Worm (Caenorhabditis elegans) whole organism, L1 larva: ENCODE data around the gene Y57G11B.3.

Source experiments
- C34B4.2 ChIP-seq: sonication (generic microtip); optimal IDR thresholded peaks from 2 replicates; lab custom pipeline; 2017; ENCODE audit warnings: mild to moderate bottlenecking, missing genetic modification characterization, missing compliant biosample characterization
- F16B12.6 ChIP-seq: fragments of 150-350 bp; optimal IDR thresholded peaks from 2 replicates; lab custom pipeline; 2014; ENCODE audit warnings: missing biosample characterization, missing genetic modification characterization
- aha-1 ChIP-seq: fragments of 150-350 bp; optimal IDR thresholded peaks from 2 replicates; lab custom pipeline; 2014; ENCODE audit warnings: missing biosample characterization, missing genetic modification characterization
- aly-2 ChIP-seq: fragments of 150-350 bp; optimal IDR thresholded peaks from 2 replicates; lab custom pipeline; 2014; ENCODE audit warnings: missing biosample characterization, missing genetic modification characterization
- blmp-1 ChIP-seq: fragments of 150-350 bp; optimal IDR thresholded peaks from 2 replicates; lab custom pipeline; 2014; ENCODE audit warnings: missing biosample characterization, missing genetic modification characterization
- ceh-88 ChIP-seq: fragments of 200-800 bp; sonication (Bioruptor generic); IDR thresholded peaks from 2 replicates; pipeline ENCODE4 v1.3.6; 2022; ENCODE audit warnings: missing genetic modification characterization, missing compliant biosample characterization
- ces-1 ChIP-seq: fragments of 150-350 bp; optimal IDR thresholded peaks from 2 replicates; lab custom pipeline; 2014; ENCODE audit warnings: missing biosample characterization, missing genetic modification reagents, missing genetic modification characterization
- dpl-1 ChIP-seq, 3 experiments: fragments of 150-350 bp in 2 of 3; sonication (generic microtip) in 1 of 3; optimal IDR thresholded peaks; 2 replicates each; lab custom pipeline; 2014 to 2017; ENCODE audit warnings: missing biosample characterization in 3 of 3, missing genetic modification characterization in 3 of 3, missing genetic modification reagents in 3 of 3
- efl-1 ChIP-seq, 4 experiments: fragments of 150-350 bp; optimal IDR thresholded peaks in 3 of 4; peaks in 1 of 4; 1 replicate in 1 of 4; 2 replicates in 3 of 4; lab custom pipeline; 2014; ENCODE audit warnings: missing biosample characterization in 2 of 4, missing genetic modification characterization in 2 of 4, missing genetic modification reagents in 2 of 4
- egl-13 ChIP-seq: sonication (generic microtip); optimal IDR thresholded peaks from 2 replicates; lab custom pipeline; 2016; ENCODE audit warnings: missing genotype, missing genetic modification reagents, missing genetic modification characterization, missing compliant biosample characterization
- elt-2 ChIP-seq: sonication (generic microtip); optimal IDR thresholded peaks from 2 replicates; lab custom pipeline; 2016; ENCODE audit warnings: missing genetic modification characterization, mild to moderate bottlenecking, inconsistent platforms, missing compliant biosample characterization, missing genetic modification reagents
- elt-3 ChIP-seq, 6 experiments: fragments of 150-350 bp in 1 of 6; sonication (generic microtip); optimal IDR thresholded peaks; 2 replicates each; lab custom pipeline; 2017 to 2018; ENCODE audit warnings: missing biosample characterization in 6 of 6, missing genetic modification characterization in 6 of 6, inconsistent platforms in 1 of 6
- fkh-10 ChIP-seq: sonication (generic microtip); optimal IDR thresholded peaks from 2 replicates; lab custom pipeline; 2017; ENCODE audit warnings: missing biosample characterization, missing genetic modification reagents, missing genetic modification characterization
- fkh-8 ChIP-seq: sonication (generic microtip); optimal IDR thresholded peaks from 2 replicates; lab custom pipeline; 2016; ENCODE audit warnings: mild to moderate bottlenecking, missing genetic modification characterization, missing compliant biosample characterization
- hpl-2 ChIP-seq: fragments of 150-350 bp; optimal IDR thresholded peaks from 2 replicates; lab custom pipeline; 2014; ENCODE audit warnings: missing biosample characterization, missing genetic modification reagents, missing genetic modification characterization
- isw-1 ChIP-seq: fragments of 200-800 bp; sonication (Bioruptor generic); IDR thresholded peaks from 2 replicates; pipeline ENCODE4 v1.3.6; 2022; ENCODE audit warnings: missing genetic modification characterization, missing compliant biosample characterization
- jun-1 ChIP-seq: fragments of 150-350 bp; optimal IDR thresholded peaks from 2 replicates; lab custom pipeline; 2014; ENCODE audit warnings: missing biosample characterization, missing genetic modification reagents, missing genetic modification characterization
- lin-13 ChIP-seq: fragments of 150-350 bp; optimal IDR thresholded peaks from 2 replicates; lab custom pipeline; 2014; ENCODE audit warnings: missing biosample characterization, missing genetic modification reagents, missing genetic modification characterization
- lin-14 ChIP-seq: fragments of 200-800 bp; sonication (Bioruptor generic); optimal IDR thresholded peaks from 2 replicates; lab custom pipeline; 2018; ENCODE audit warnings: mild to moderate bottlenecking, missing genetic modification characterization, moderate library complexity, missing compliant biosample characterization
- lin-15B ChIP-seq: fragments of 150-350 bp; sonication (generic microtip); optimal IDR thresholded peaks from 3 replicates; lab custom pipeline; 2014; ENCODE audit warnings: missing biosample characterization, missing genetic modification characterization
- lin-35 ChIP-seq, 2 experiments: fragments of 150-350 bp; optimal IDR thresholded peaks; 2 replicates each; lab custom pipeline; 2014; ENCODE audit warnings: missing biosample characterization in 2 of 2, missing genetic modification characterization in 2 of 2, missing genetic modification reagents in 2 of 2
- mab-9 ChIP-seq: fragments of 200-800 bp; sonication (Bioruptor generic); IDR thresholded peaks from 2 replicates; pipeline ENCODE4 v1.3.6; 2022; ENCODE audit warnings: missing genetic modification reagents, missing genetic modification characterization, missing compliant biosample characterization
- mdl-1 ChIP-seq, 2 experiments: fragments of 150-350 bp; optimal IDR thresholded peaks; 2 replicates each; lab custom pipeline; 2014 to 2017; ENCODE audit warnings: missing biosample characterization in 2 of 2, missing genetic modification characterization in 2 of 2, inconsistent platforms in 1 of 2
- mef-2 ChIP-seq: fragments of 150-350 bp; optimal IDR thresholded peaks from 2 replicates; lab custom pipeline; 2014; ENCODE audit warnings: missing biosample characterization, missing genetic modification characterization
- mep-1 ChIP-seq: fragments of 150-350 bp; optimal IDR thresholded peaks from 2 replicates; lab custom pipeline; 2014; ENCODE audit warnings: missing biosample characterization, missing genetic modification characterization
- nhr-11 ChIP-seq: fragments of 150-350 bp; optimal IDR thresholded peaks from 2 replicates; lab custom pipeline; 2014; ENCODE audit warnings: missing biosample characterization, missing genetic modification characterization
- nhr-12 ChIP-seq: sonication (generic microtip); optimal IDR thresholded peaks from 2 replicates; lab custom pipeline; 2017; ENCODE audit warnings: missing biosample characterization, missing genetic modification characterization
- nhr-20 ChIP-seq: sonication (generic microtip); optimal IDR thresholded peaks from 2 replicates; lab custom pipeline; 2016; ENCODE audit warnings: mild to moderate bottlenecking, missing genetic modification characterization, missing compliant biosample characterization
- nhr-237 ChIP-seq: fragments of 150-350 bp; optimal IDR thresholded peaks from 2 replicates; lab custom pipeline; 2014; ENCODE audit warnings: missing biosample characterization, missing genetic modification characterization
- nhr-47 ChIP-seq: sonication (generic microtip); optimal IDR thresholded peaks from 2 replicates; lab custom pipeline; 2016; ENCODE audit warnings: mild to moderate bottlenecking, missing genetic modification characterization, moderate library complexity, missing compliant biosample characterization
- nhr-71 ChIP-seq: sonication (generic microtip); optimal IDR thresholded peaks from 2 replicates; lab custom pipeline; 2016; ENCODE audit warnings: mild to moderate bottlenecking, missing genetic modification characterization, moderate library complexity, missing compliant biosample characterization
- nhr-77 ChIP-seq: fragments of 150-350 bp; optimal IDR thresholded peaks from 2 replicates; lab custom pipeline; 2014; ENCODE audit warnings: missing biosample characterization, missing genetic modification characterization
- nhr-84 ChIP-seq: sonication (generic microtip); optimal IDR thresholded peaks from 2 replicates; lab custom pipeline; 2017; ENCODE audit warnings: missing biosample characterization, missing genetic modification characterization
- nhr-85 ChIP-seq: sonication (generic microtip); peaks from one replicate; lab custom pipeline; 2016; ENCODE audit warnings: missing genetic modification characterization, inconsistent platforms, missing compliant biosample characterization
- nhr-90 ChIP-seq: sonication (generic microtip); optimal IDR thresholded peaks from 2 replicates; lab custom pipeline; 2016; ENCODE audit warnings: mild to moderate bottlenecking, missing genetic modification characterization, missing compliant biosample characterization; ENCODE audit not compliant: poor library complexity
- pqm-1 ChIP-seq: sonication (generic microtip); optimal IDR thresholded peaks from 3 replicates; lab custom pipeline; 2017; ENCODE audit warnings: missing biosample characterization, missing genetic modification characterization
- skn-1 ChIP-seq: fragments of 150-350 bp; optimal IDR thresholded peaks from 2 replicates; lab custom pipeline; 2014; ENCODE audit warnings: missing biosample characterization, missing genetic modification characterization
- snu-23 ChIP-seq: sonication (generic microtip); optimal IDR thresholded peaks from 2 replicates; lab custom pipeline; 2016; ENCODE audit warnings: missing genetic modification characterization, missing compliant biosample characterization
- sox-4 ChIP-seq: sonication (generic microtip); optimal IDR thresholded peaks from 2 replicates; lab custom pipeline; 2016; ENCODE audit warnings: missing genetic modification characterization, missing compliant biosample characterization
- tbx-2 ChIP-seq: sonication (generic microtip); optimal IDR thresholded peaks from 2 replicates; lab custom pipeline; 2016; ENCODE audit warnings: missing genetic modification characterization, missing compliant biosample characterization
- unc-30 ChIP-seq: sonication (generic microtip); optimal IDR thresholded peaks from 2 replicates; lab custom pipeline; 2017; ENCODE audit warnings: missing biosample characterization, missing genetic modification characterization
- unc-62 ChIP-seq: fragments of 150-350 bp; optimal IDR thresholded peaks from 2 replicates; lab custom pipeline; 2014; ENCODE audit warnings: missing biosample characterization, missing genetic modification reagents, missing genetic modification characterization
- zag-1 ChIP-seq: fragments of 150-350 bp; optimal IDR thresholded peaks from 2 replicates; lab custom pipeline; 2014; ENCODE audit warnings: missing biosample characterization, missing genetic modification characterization
- zip-4 ChIP-seq: fragments of 200-800 bp; sonication (Bioruptor generic); optimal IDR thresholded peaks from 2 replicates; lab custom pipeline; 2018; ENCODE audit warnings: mild to moderate bottlenecking, missing genetic modification characterization, moderate library complexity, missing compliant biosample characterization
- ztf-11 ChIP-seq, 2 experiments: sonication (generic microtip); optimal IDR thresholded peaks; 2 replicates each; lab custom pipeline; 2016 to 2017; ENCODE audit warnings: missing genetic modification characterization in 2 of 2, missing biosample characterization in 1 of 2, missing compliant biosample characterization in 1 of 2

The Y57G11B.3 gene

ce11 chrIV:14610942-14611724 is 37.0 kb upstream of the Y57G11B.3 start (continued):
- no peak for TF ChIP-seq fkh-10 (GFP tag; lab: Kevin White, UChicago)
- TF ChIP-seq ces-1 = no peak
- TF ChIP-seq lin-15B (tag; lab: Kevin White, UChicago) = peak; percentile 55
- no peak for TF ChIP-seq C34B4.2 (tag; lab: Kevin White, UChicago)
- TF ChIP-seq lin-35 (GFP tag; optimal IDR thresholded peaks at IDR 0.05; lab: Kevin White, UChicago) = peak; percentile 11 to 45
- 0 out of 2 replicates have a peak, but pooled peaks have one; percentile 7 for TF ChIP-seq mab-9 (GFP tag; lab: Robert Waterston, UW)
- peak; percentile 60 for TF ChIP-seq nhr-77
- TF ChIP-seq elt-2 (tag; lab: Kevin White, UChicago) = no peak
- no peak for TF ChIP-seq unc-62 (GFP tag; lab: Kevin White, UChicago)
- TF ChIP-seq zag-1 (tag; lab: Kevin White, UChicago) = no peak
- no peak for TF ChIP-seq fkh-8 (tag; lab: Kevin White, UChicago)
- no peak for TF ChIP-seq F16B12.6
- no peak for TF ChIP-seq unc-30 (tag; lab: Kevin White, UChicago)
- no peak for TF ChIP-seq egl-13 (tag; lab: Kevin White, UChicago)

DNA sequence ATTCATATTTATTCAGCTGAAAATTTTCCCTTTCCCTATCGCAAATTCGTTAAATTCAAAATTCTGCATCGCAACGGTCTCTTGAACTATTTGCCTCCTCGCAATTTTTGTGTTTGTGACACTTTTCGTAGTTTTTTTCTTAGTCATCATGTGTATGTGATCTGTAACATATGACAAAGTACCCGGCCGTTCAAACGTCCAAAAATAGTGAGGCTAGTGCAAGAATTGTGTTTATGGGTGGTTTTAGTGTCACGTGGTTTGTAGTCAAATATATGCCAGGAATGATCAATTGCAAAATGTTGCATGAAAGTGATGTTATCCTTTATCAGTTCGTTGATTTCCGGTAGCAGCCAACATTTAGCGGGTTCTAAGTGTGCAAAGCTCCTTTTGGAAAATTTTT is 35.6 kb upstream of the Y57G11B.3 start:
- TF ChIP-seq nhr-12 (tag; lab: Kevin White, UChicago) = no peak
- TF ChIP-seq snu-23 (GFP tag; lab: Kevin White, UChicago) = peak; percentile 30
- TF ChIP-seq elt-3 (tag; optimal IDR thresholded peaks at IDR 0.05; lab: Kevin White, UChicago) = peak in 1 of 6 experiments; percentile 22
- no peak for TF ChIP-seq dpl-1 (GFP tag; optimal IDR thresholded peaks at IDR 0.05; lab: Kevin White, UChicago)
- peak; percentile 68 for TF ChIP-seq nhr-20 (tag; lab: Kevin White, UChicago)
- TF ChIP-seq elt-2 (tag; lab: Kevin White, UChicago) = peak; percentile 18
- peak; percentile 56 for TF ChIP-seq nhr-71 (tag; lab: Kevin White, UChicago)
- peak; percentile 84 for TF ChIP-seq nhr-85 (tag; lab: Kevin White, UChicago)
- no peak for TF ChIP-seq aha-1 (tag; lab: Kevin White, UChicago)
- peak; percentile 37 for TF ChIP-seq jun-1 (tag; lab: Kevin White, UChicago)
- TF ChIP-seq blmp-1 (tag; lab: Kevin White, UChicago) = peak; percentile 19
- no peak for TF ChIP-seq nhr-84 (tag; lab: Kevin White, UChicago)
- peak; percentile 1 for TF ChIP-seq nhr-90 (tag; lab: Kevin White, UChicago)
- no peak for TF ChIP-seq zag-1 (tag; lab: Kevin White, UChicago)
- TF ChIP-seq mdl-1 (tag; optimal IDR thresholded peaks at IDR 0.05; lab: Kevin White, UChicago) = peak in 1 of 2 experiments; percentile 8
- peak; percentile 24 for TF ChIP-seq lin-14 (GFP tag; lab: Kevin White, UChicago)
- TF ChIP-seq lin-35 (GFP tag; optimal IDR thresholded peaks at IDR 0.05; lab: Kevin White, UChicago) = peak in 1 of 2 experiments; percentile 69
- peak; percentile 33 for TF ChIP-seq mep-1 (tag; lab: Kevin White, UChicago)
- peak; percentile 72 for TF ChIP-seq skn-1 (tag; lab: Kevin White, UChicago)
- TF ChIP-seq hpl-2 (GFP tag; lab: Kevin White, UChicago) = no peak

DNA sequence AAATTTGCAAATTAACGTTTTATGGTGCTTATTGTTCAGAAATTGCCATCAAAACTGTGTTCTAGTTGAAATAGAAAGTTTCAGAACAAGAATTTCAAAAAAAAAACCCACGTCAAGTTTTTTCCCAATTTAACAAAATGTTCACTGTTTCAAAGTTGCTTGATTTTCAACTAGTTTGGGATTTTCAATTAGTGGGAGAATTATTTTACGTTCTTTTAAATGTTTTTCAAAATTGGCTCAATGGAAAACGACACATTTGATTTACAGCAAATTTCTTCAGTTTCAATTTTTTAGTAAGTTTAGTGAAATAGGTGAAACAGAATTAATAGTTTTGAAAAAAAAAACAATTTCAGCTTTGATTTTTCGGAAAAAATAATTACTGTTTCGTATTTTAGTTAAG is 34.4 kb upstream of the Y57G11B.3 start:
- TF ChIP-seq efl-1 (optimal IDR thresholded peaks at IDR 0.05; lab: Kevin White, UChicago) (no peak), efl-1 (GFP tag; optimal IDR thresholded peaks at IDR 0.05 in 1 of 2; lab: Kevin White, UChicago) (peak in 1 of 2 experiments; percentile 54), mef-2 (tag; lab: Kevin White, UChicago) (no peak)

DNA sequence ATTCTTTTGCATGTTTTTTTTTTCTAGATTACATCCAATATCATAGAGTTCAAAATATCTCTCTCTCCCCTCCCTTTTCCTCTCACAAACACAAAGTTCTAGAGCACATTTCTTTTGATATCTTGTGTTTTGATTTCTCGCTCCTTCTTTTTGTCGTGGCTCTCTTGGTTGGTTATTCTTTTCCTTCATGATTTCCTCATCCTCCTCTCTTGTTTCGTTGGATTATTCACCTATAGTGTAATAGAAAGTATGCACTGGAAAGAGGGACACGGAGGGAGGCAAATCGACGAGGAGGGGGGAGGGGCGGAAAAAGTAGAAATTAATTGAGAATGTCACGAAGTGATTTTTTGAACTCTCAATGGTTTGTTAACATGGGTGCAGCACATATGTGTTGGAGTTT is 32.3 kb upstream of the Y57G11B.3 start:
- TF ChIP-seq nhr-237 (tag; lab: Kevin White, UChicago) (no peak), nhr-11 (peak; percentile 14), pqm-1 (tag; lab: Kevin White, UChicago) (no peak), lin-13 (GFP tag; lab: Kevin White, UChicago) (no peak), F16B12.6 (no peak), snu-23 (GFP tag; lab: Kevin White, UChicago) (peak; percentile 42), ztf-11 (tag; optimal IDR thresholded peaks at IDR 0.05; lab: Kevin White, UChicago) (no peak), nhr-71 (tag; lab: Kevin White, UChicago) (peak; percentile 96), elt-3 (tag; optimal IDR thresholded peaks at IDR 0.05; lab: Kevin White, UChicago) (no peak), ceh-88 (no peak), isw-1 (GFP tag; lab: Robert Waterston, UW) (no peak), tbx-2 (tag; lab: Kevin White, UChicago) (peak; percentile 14), nhr-47 (tag; lab: Kevin White, UChicago) (peak; percentile 50), mef-2 (tag; lab: Kevin White, UChicago) (no peak), jun-1 (tag; lab: Kevin White, UChicago) (no peak), aly-2 (no peak), nhr-85 (tag; lab: Kevin White, UChicago) (peak; percentile 57), sox-4 (tag; lab: Kevin White, UChicago) (peak; percentile 20), fkh-8 (tag; lab: Kevin White, UChicago) (peak; percentile 48), zip-4 (GFP tag; lab: Kevin White, UChicago) (no peak)
